Worm (Caenorhabditis elegans): ENCODE results near the gene haf-3.
"Not testable (repeated sequence)": the region's sequence is repeated elsewhere in the genome, so short reads cannot be mapped to it uniquely, and the experiment has no call there.

The haf-3 gene

ce11 chrV:15750130-15750529 lies 15.8 kb downstream of the haf-3 start, which contains the start of gene str-6:
str-6 (minus strand) TSS chrV:15750230.
- TF ChIP-seq sup-37 (GFP tag; optimal IDR thresholded peaks at IDR 0.05) = no peak
- TF ChIP-seq skn-1 (tag; optimal IDR thresholded peaks at IDR 0.05) = no peak
- TF ChIP-seq nhr-77 (tag; optimal IDR thresholded peaks at IDR 0.05) = no peak
- no peak for TF ChIP-seq mef-2 (tag; optimal IDR thresholded peaks at IDR 0.05)
- TF ChIP-seq swsn-7 (tag; optimal IDR thresholded peaks at IDR 0.05) = no peak
- TF ChIP-seq zip-4 (GFP tag; optimal IDR thresholded peaks at IDR 0.05) = no peak
- TF ChIP-seq hlh-17 (GFP tag; optimal IDR thresholded peaks at IDR 0.05; ENCODE audit: borderline replicate concordance) = no peak
- no peak for TF ChIP-seq ztf-4 (tag; optimal IDR thresholded peaks at IDR 0.05)
- TF ChIP-seq ceh-8 (GFP tag; optimal IDR thresholded peaks at IDR 0.05) = no peak
- no peak for TF ChIP-seq ama-1 (optimal IDR thresholded peaks at IDR 0.05)
- TF ChIP-seq lin-35 (GFP tag; optimal IDR thresholded peaks at IDR 0.05) = no peak

ce11 chrV:15748343-15748742 lies 17.6 kb downstream of the haf-3 start, which contains the start of gene T23D5.8:
T23D5.8 (minus strand) TSS chrV:15748443.
- not testable (repeated sequence) for TF ChIP-seq efl-3 (GFP tag; optimal IDR thresholded peaks at IDR 0.05); nhr-19 (GFP tag; conservative IDR thresholded peaks at IDR 0.05); nhr-85 (tag)

ce11 chrV:15744366-15744765 lies 21.6 kb downstream of the haf-3 start, which contains the start of gene str-19:
str-19 (minus strand) TSS chrV:15744466.
- TF ChIP-seq alr-1 (tag; optimal IDR thresholded peaks at IDR 0.05; ENCODE audit: borderline replicate concordance); nhr-237 (tag; optimal IDR thresholded peaks at IDR 0.05); fkh-10 (GFP tag; optimal IDR thresholded peaks at IDR 0.05): not testable (repeated sequence)

- no peak for TF ChIP-seq grh-1 (GFP tag; IDR thresholded peaks at IDR 0.05)
- TF ChIP-seq nhr-12 (tag; optimal IDR thresholded peaks at IDR 0.05) = no peak
- TF ChIP-seq nhr-90 (tag; optimal IDR thresholded peaks at IDR 0.05; ENCODE audit: poor library complexity) = no peak
- TF ChIP-seq blmp-1 (tag; optimal IDR thresholded peaks at IDR 0.05) = no peak
- no peak for TF ChIP-seq tlp-1 (tag; optimal IDR thresholded peaks at IDR 0.05)
- no peak for TF ChIP-seq snpc-4 (tag; optimal IDR thresholded peaks at IDR 0.05)
- TF ChIP-seq hlh-17 (GFP tag; optimal IDR thresholded peaks at IDR 0.05; ENCODE audit: borderline replicate concordance) = no peak
- no peak for TF ChIP-seq nhr-20 (tag; optimal IDR thresholded peaks at IDR 0.05)
- TF ChIP-seq unc-98 (GFP tag; IDR thresholded peaks at IDR 0.05) = no peak
- no peak for TF ChIP-seq ceh-90 (tag; optimal IDR thresholded peaks at IDR 0.05)
- no peak for TF ChIP-seq C04F5.9 (tag; optimal IDR thresholded peaks at IDR 0.05)
- TF ChIP-seq lir-3 (tag; optimal IDR thresholded peaks at IDR 0.05; ENCODE audit: poor library complexity) = no peak
- no peak for TF ChIP-seq alr-1 (tag; optimal IDR thresholded peaks at IDR 0.05; ENCODE audit: borderline replicate concordance)
- no peak for TF ChIP-seq ceh-82 (tag; optimal IDR thresholded peaks at IDR 0.05)
- no peak for TF ChIP-seq nhr-84 (tag; optimal IDR thresholded peaks at IDR 0.05)
- TF ChIP-seq lin-13 (GFP tag; optimal IDR thresholded peaks at IDR 0.05) = no peak
- TF ChIP-seq nhr-237 (tag; optimal IDR thresholded peaks at IDR 0.05) = no peak
Measured at ce11 chrV:15741851-15742250, 24.1 kb downstream of the haf-3 start, which contains the start of gene str-18. str-18 (minus strand) TSS chrV:15741951.

- TF ChIP-seq lin-13 (GFP tag; optimal IDR thresholded peaks at IDR 0.05) (no peak), pqm-1 (tag; optimal IDR thresholded peaks at IDR 0.05) (no peak), aha-1 (tag; optimal IDR thresholded peaks at IDR 0.05) (no peak), lir-3 (tag; optimal IDR thresholded peaks at IDR 0.05; ENCODE audit: poor library complexity) (no peak), nhr-85 (tag) (no peak), fos-1 (tag; optimal IDR thresholded peaks at IDR 0.05) (no peak), lin-39 (tag; optimal IDR thresholded peaks at IDR 0.05) (no peak), nhr-77 (tag; optimal IDR thresholded peaks at IDR 0.05) (no peak), hlh-4 (tag; optimal IDR thresholded peaks at IDR 0.05) (no peak), mdl-1 (tag; optimal IDR thresholded peaks at IDR 0.05) (no peak), vab-15 (tag; optimal IDR thresholded peaks at IDR 0.05) (no peak), ces-1 (GFP tag; optimal IDR thresholded peaks at IDR 0.05) (no peak), egl-27 (tag; optimal IDR thresholded peaks at IDR 0.05) (no peak), nhr-20 (tag; optimal IDR thresholded peaks at IDR 0.05) (no peak)
Measured at ce11 chrV:15735720-15736119, 30.3 kb downstream of the haf-3 start, which contains the start of gene str-27. str-27 (minus strand) TSS chrV:15735820.
